4 fruit fly cellular contexts compared by ENCODE assay signal in the genomic region with DNA sequence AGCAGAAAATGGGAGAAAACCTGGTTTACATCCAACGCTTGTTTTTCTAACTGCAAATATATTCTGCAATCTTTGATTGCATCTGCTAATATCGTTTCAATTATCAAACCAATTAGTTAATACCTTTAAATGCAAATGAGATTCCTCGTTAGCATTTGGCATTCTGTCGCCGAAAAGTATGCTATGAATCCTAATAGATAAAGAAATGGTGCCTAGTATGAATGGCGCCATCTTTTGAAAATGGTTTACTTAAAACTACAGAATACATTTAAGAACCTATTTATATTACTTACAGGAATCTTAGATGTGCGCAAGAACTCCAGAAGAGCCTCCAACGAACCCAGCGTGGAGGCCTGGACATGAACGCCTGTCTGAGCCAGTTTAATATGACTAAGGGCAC.
TF ChIP-seq lines count a peak whose summit lies in the region.

No protein-coding gene starts in this region.

- peak; percentile 19 to 44 for TF ChIP-seq CTCF in S2 (optimal IDR thresholded peaks at IDR 0.05; lab: Kevin White, UChicago)
- TF ChIP-seq CTCF in whole organism, embryonic (GFP tag; optimal IDR thresholded peaks at IDR 0.05; lab: Kevin White, UChicago), result peak; percentile 83

TF ChIP-seq in whole organism, adult, 20 proteins besides CTCF, POLR2A, EP300 and RAD21:
- TF ChIP-seq toe (GFP tag; optimal IDR thresholded peaks at IDR 0.05; lab: Kevin White, UChicago), result no peak
- TF ChIP-seq CG12768 (GFP tag; optimal IDR thresholded peaks at IDR 0.05; lab: Kevin White, UChicago), result no peak
- TF ChIP-seq CG11617 (GFP tag; optimal IDR thresholded peaks at IDR 0.05; lab: Kevin White, UChicago), result no peak
- peak; percentile 59 for TF ChIP-seq kay (GFP tag; lab: Kevin White, UChicago; ENCODE audit: borderline replicate concordance)
TF ChIP-seq in whole organism, adult: peak in this region for 1.

TF ChIP-seq in whole organism, embryonic, 481 proteins besides CTCF, POLR2A, EP300 and RAD21:
- TF ChIP-seq E2f2 (GFP tag; IDR thresholded peaks at IDR 0.05; lab: Robert Waterston, UW) (peak; percentile 88), Dbx (GFP tag; IDR thresholded peaks at IDR 0.05; lab: Robert Waterston, UW) (no peak), vvl (GFP tag; IDR thresholded peaks at IDR 0.05; lab: Robert Waterston, UW) (peak; percentile 47), CG10147 (GFP tag; optimal IDR thresholded peaks at IDR 0.05; lab: Kevin White, UChicago) (no peak), NfI (GFP tag; optimal IDR thresholded peaks at IDR 0.05; lab: Kevin White, UChicago) (no peak), tll (GFP tag; optimal IDR thresholded peaks at IDR 0.05; lab: Kevin White, UChicago) (no peak), Dp (GFP tag; optimal IDR thresholded peaks at IDR 0.05; lab: Kevin White, UChicago) (peak; percentile 79), Atf-2 (GFP tag; optimal IDR thresholded peaks at IDR 0.05; lab: Kevin White, UChicago) (no peak), phol (tag; optimal IDR thresholded peaks at IDR 0.05; lab: Kevin White, UChicago) (peak; percentile 10), Hr39 (optimal IDR thresholded peaks at IDR 0.05; lab: Kevin White, UChicago) (no peak), Spps (tag; optimal IDR thresholded peaks at IDR 0.05; lab: Kevin White, UChicago) (no peak), sd (tag; optimal IDR thresholded peaks at IDR 0.05; lab: Kevin White, UChicago) (no peak)
TF ChIP-seq in whole organism, embryonic: peak in this region for 4.

TF ChIP-seq in whole organism, prepupa, 60 proteins besides CTCF, POLR2A, EP300 and RAD21:
- TF ChIP-seq CG7368 (GFP tag; optimal IDR thresholded peaks at IDR 0.05; lab: Kevin White, UChicago) (no peak), CG1621 (tag; optimal IDR thresholded peaks at IDR 0.05; lab: Kevin White, UChicago) (no peak), CG9139 (GFP tag; optimal IDR thresholded peaks at IDR 0.05; lab: Kevin White, UChicago) (no peak), CG6808 (GFP tag; optimal IDR thresholded peaks at IDR 0.05; lab: Kevin White, UChicago) (peak; percentile 52), Sox14 (GFP tag; optimal IDR thresholded peaks at IDR 0.05; lab: Kevin White, UChicago) (no peak), CG10669 (GFP tag; optimal IDR thresholded peaks at IDR 0.05; lab: Kevin White, UChicago) (no peak), Smox (GFP tag; optimal IDR thresholded peaks at IDR 0.05; lab: Kevin White, UChicago) (no peak), CG8319 (GFP tag; optimal IDR thresholded peaks at IDR 0.05; lab: Kevin White, UChicago) (no peak)
